Worm (Caenorhabditis elegans) whole organism, young adult: Measurements from ENCODE around the gene snet-1.

ENCODE experiments used
- C17E4.6 ChIP-seq: fragments of 200-800 bp; sonication (Bioruptor generic); IDR thresholded peaks from 2 replicates; pipeline ENCODE4 v1.3.6; 2022; ENCODE audit warnings: missing genetic modification reagents, missing genetic modification characterization, missing compliant biosample characterization
- F22D6.2 ChIP-seq: sonication (generic microtip); optimal IDR thresholded peaks from 2 replicates; lab custom pipeline; 2016; ENCODE audit warnings: mild to moderate bottlenecking, missing genetic modification characterization, missing compliant biosample characterization
- F57C9.4 ChIP-seq: sonication (generic microtip); optimal IDR thresholded peaks from 2 replicates; lab custom pipeline; 2017; ENCODE audit warnings: mild to moderate bottlenecking, missing genetic modification characterization, missing compliant biosample characterization
- K11D2.4 ChIP-seq: fragments of 200-800 bp; sonication (Bioruptor generic); IDR thresholded peaks from 2 replicates; pipeline ENCODE4 v1.3.6; 2022; ENCODE audit warnings: missing genetic modification reagents, missing genetic modification characterization, missing compliant biosample characterization
- K12H6.12 ChIP-seq: fragments of 200-800 bp; sonication (Bioruptor generic); optimal IDR thresholded peaks from 2 replicates; lab custom pipeline; 2018; ENCODE audit warnings: mild to moderate bottlenecking, missing genetic modification characterization, missing compliant biosample characterization
- Y53F4B.3 ChIP-seq: fragments of 200-800 bp; sonication (Bioruptor generic); IDR thresholded peaks from 2 replicates; pipeline ENCODE4 v1.3.6; 2022; ENCODE audit warnings: missing genetic modification reagents, missing genetic modification characterization, missing compliant biosample characterization
- Y53G8AR.9 ChIP-seq: fragments of 200-800 bp; sonication (Bioruptor generic); conservative IDR thresholded peaks from 2 replicates; pipeline ENCODE4 v1.3.6; 2022; ENCODE audit warnings: missing genetic modification reagents, missing genetic modification characterization, missing compliant biosample characterization
- Y56A3A.18 ChIP-seq: fragments of 200-800 bp; sonication (Bioruptor generic); IDR thresholded peaks from 2 replicates; pipeline ENCODE4 v1.3.6; 2022; ENCODE audit warnings: missing genetic modification reagents, missing genetic modification characterization, missing compliant biosample characterization
- Y79H2A.3 ChIP-seq: fragments of 200-800 bp; sonication (Bioruptor generic); conservative IDR thresholded peaks from 2 replicates; pipeline ENCODE4 v1.3.6; 2022; ENCODE audit warnings: missing genetic modification reagents, missing genetic modification characterization, missing compliant biosample characterization
- Y95B8A.8 ChIP-seq: fragments of 200-800 bp; sonication (Bioruptor generic); IDR thresholded peaks from 2 replicates; pipeline ENCODE4 v1.3.6; 2022; ENCODE audit warnings: missing genetic modification reagents, missing genetic modification characterization, missing compliant biosample characterization
- attf-3 ChIP-seq: fragments of 200-800 bp; sonication (Bioruptor generic); conservative IDR thresholded peaks from 2 replicates; pipeline ENCODE4 v1.3.6; 2022; ENCODE audit warnings: missing genetic modification reagents, missing genetic modification characterization, missing compliant biosample characterization
- attf-5 ChIP-seq: fragments of 200-800 bp; sonication (Bioruptor generic); optimal IDR thresholded peaks from 2 replicates; lab custom pipeline; 2018; ENCODE audit warnings: mild to moderate bottlenecking, missing genetic modification characterization, missing compliant biosample characterization
- cebp-1 ChIP-seq, 2 experiments: fragments of 200-800 bp in 1 of 2; sonication (Bioruptor generic) in 1 of 2; sonication (generic microtip) in 1 of 2; IDR thresholded peaks in 1 of 2; optimal IDR thresholded peaks in 1 of 2; 2 replicates each; pipeline versions ENCODE4 v1.3.6 to Lab custom; 2017 to 2022; ENCODE audit warnings: missing compliant biosample characterization in 2 of 2, missing genetic modification characterization in 2 of 2, mild to moderate bottlenecking in 1 of 2, missing genetic modification reagents in 1 of 2, moderate library complexity in 1 of 2
- ceh-100 ChIP-seq: fragments of 200-800 bp; sonication (Bioruptor generic); IDR thresholded peaks from 2 replicates; pipeline ENCODE4 v1.3.6; 2022; ENCODE audit warnings: missing genetic modification reagents, missing genetic modification characterization, missing compliant biosample characterization
- ceh-27 ChIP-seq: fragments of 200-800 bp; sonication (Bioruptor generic); optimal IDR thresholded peaks from 2 replicates; lab custom pipeline; 2018; ENCODE audit warnings: mild to moderate bottlenecking, missing genetic modification characterization, moderate library complexity, missing compliant biosample characterization
- dox-1 ChIP-seq: fragments of 200-800 bp; sonication (Bioruptor generic); IDR thresholded peaks from 2 replicates; pipeline ENCODE4 v1.3.6; 2022; ENCODE audit warnings: missing genetic modification reagents, missing genetic modification characterization, missing compliant biosample characterization
- egrh-3 ChIP-seq: fragments of 200-800 bp; sonication (Bioruptor generic); IDR thresholded peaks from 2 replicates; pipeline ENCODE4 v1.3.6; 2022; ENCODE audit warnings: missing genetic modification reagents, missing genetic modification characterization, missing compliant biosample characterization
- ekl-4 ChIP-seq: fragments of 200-800 bp; sonication (Bioruptor generic); IDR thresholded peaks from 2 replicates; pipeline ENCODE4 v1.3.6; 2022; ENCODE audit warnings: missing genetic modification reagents, missing genetic modification characterization, missing compliant biosample characterization
- ets-4 ChIP-seq: fragments of 200-800 bp; sonication (Bioruptor generic); optimal IDR thresholded peaks from 2 replicates; lab custom pipeline; 2018; ENCODE audit warnings: mild to moderate bottlenecking, missing genetic modification characterization, missing compliant biosample characterization
- fkh-3 ChIP-seq: sonication (generic microtip); optimal IDR thresholded peaks from 2 replicates; lab custom pipeline; 2016; ENCODE audit warnings: mild to moderate bottlenecking, missing genetic modification characterization, missing compliant biosample characterization
- gei-17 ChIP-seq: fragments of 200-800 bp; sonication (Bioruptor generic); optimal IDR thresholded peaks from 2 replicates; lab custom pipeline; 2018; ENCODE audit warnings: mild to moderate bottlenecking, missing genetic modification characterization, missing compliant biosample characterization
- hlh-26 ChIP-seq: fragments of 200-800 bp; sonication (Bioruptor generic); conservative IDR thresholded peaks from 2 replicates; pipeline ENCODE4 v1.3.6; 2022; ENCODE audit warnings: missing genetic modification reagents, missing genetic modification characterization, missing compliant biosample characterization
- hmg-1.2 ChIP-seq: fragments of 200-800 bp; sonication (Bioruptor generic); IDR thresholded peaks from 2 replicates; pipeline ENCODE4 v1.3.6; 2022; ENCODE audit warnings: missing genetic modification reagents, missing genetic modification characterization, missing compliant biosample characterization
- hmg-20 ChIP-seq: fragments of 200-800 bp; sonication (Bioruptor generic); IDR thresholded peaks from 2 replicates; pipeline ENCODE4 v1.3.6; 2022; ENCODE audit warnings: missing genetic modification reagents, missing genetic modification characterization, missing compliant biosample characterization
- hrde-1 ChIP-seq: sonication (generic microtip); optimal IDR thresholded peaks from 2 replicates; lab custom pipeline; 2016; ENCODE audit warnings: missing genetic modification characterization, mild to moderate bottlenecking, missing compliant biosample characterization, moderate library complexity, missing genotype, missing genetic modification reagents, borderline replicate concordance
- hsf-1 ChIP-seq: fragments of 200-800 bp; sonication (Bioruptor generic); IDR thresholded peaks from 2 replicates; pipeline ENCODE4 v1.3.6; 2022; ENCODE audit warnings: missing genetic modification reagents, missing genetic modification characterization, missing compliant biosample characterization
- let-607 ChIP-seq, 2 experiments: fragments of 200-800 bp in 1 of 2; sonication (Bioruptor generic) in 1 of 2; sonication (generic microtip) in 1 of 2; optimal IDR thresholded peaks; 2 replicates each; lab custom pipeline; 2016 to 2018; ENCODE audit warnings: mild to moderate bottlenecking in 2 of 2, missing compliant biosample characterization in 2 of 2, missing genetic modification characterization in 2 of 2, moderate library complexity in 2 of 2, missing genotype in 1 of 2
- lin-26 ChIP-seq: fragments of 200-800 bp; sonication (Bioruptor generic); IDR thresholded peaks from 2 replicates; pipeline ENCODE4 v1.3.6; 2022; ENCODE audit warnings: missing genetic modification reagents, missing genetic modification characterization, missing compliant biosample characterization
- lin-54 ChIP-seq: fragments of 200-800 bp; sonication (Bioruptor generic); optimal IDR thresholded peaks from 2 replicates; lab custom pipeline; 2018; ENCODE audit warnings: mild to moderate bottlenecking, missing genetic modification characterization, missing compliant biosample characterization
- lir-1 ChIP-seq: fragments of 200-800 bp; sonication (Bioruptor generic); conservative IDR thresholded peaks from 2 replicates; pipeline ENCODE4 v1.3.6; 2022; ENCODE audit warnings: missing genetic modification reagents, missing genetic modification characterization, missing compliant biosample characterization
- madf-10 ChIP-seq: sonication (generic microtip); optimal IDR thresholded peaks from 2 replicates; lab custom pipeline; 2016; ENCODE audit warnings: mild to moderate bottlenecking, missing genetic modification characterization, missing compliant biosample characterization
- madf-3 ChIP-seq: fragments of 200-800 bp; sonication (Bioruptor generic); IDR thresholded peaks from 2 replicates; pipeline ENCODE4 v1.3.6; 2022; ENCODE audit warnings: missing genetic modification reagents, missing genetic modification characterization, missing compliant biosample characterization
- mcd-1 ChIP-seq: fragments of 200-800 bp; sonication (Bioruptor generic); IDR thresholded peaks from 2 replicates; pipeline ENCODE4 v1.3.6; 2022; ENCODE audit warnings: missing genetic modification reagents, missing genetic modification characterization, missing compliant biosample characterization
- mel-28 ChIP-seq: sonication (generic microtip); optimal IDR thresholded peaks from 2 replicates; lab custom pipeline; 2016; ENCODE audit warnings: borderline replicate concordance, mild to moderate bottlenecking, missing genetic modification characterization, missing compliant biosample characterization
- nfyb-1 ChIP-seq: fragments of 200-800 bp; sonication (Bioruptor generic); IDR thresholded peaks from 2 replicates; pipeline ENCODE4 v1.3.6; 2022; ENCODE audit warnings: missing genetic modification reagents, missing genetic modification characterization, missing compliant biosample characterization
- pbrm-1 ChIP-seq: fragments of 200-800 bp; sonication (Bioruptor generic); IDR thresholded peaks from 2 replicates; pipeline ENCODE4 v1.3.6; 2022; ENCODE audit warnings: missing genetic modification reagents, missing genetic modification characterization, missing compliant biosample characterization
- snpc-1.1 ChIP-seq: sonication (generic microtip); optimal IDR thresholded peaks from 2 replicates; lab custom pipeline; 2017; ENCODE audit warnings: missing genetic modification characterization, mild to moderate bottlenecking, missing compliant biosample characterization, antibody characterized with exemption, moderate library complexity, missing genotype, missing genetic modification reagents; ENCODE audit not compliant: insufficient read depth
- snpc-3.4 ChIP-seq: sonication (generic microtip); optimal IDR thresholded peaks from 2 replicates; lab custom pipeline; 2017; ENCODE audit warnings: missing genetic modification characterization, mild to moderate bottlenecking, missing compliant biosample characterization, antibody characterized with exemption, moderate library complexity, missing genotype, missing genetic modification reagents
- snpc-4 ChIP-seq, 5 experiments: fragments of 150-350 bp in 1 of 5; sonication (generic microtip) in 4 of 5; optimal IDR thresholded peaks; 2 replicates each; lab custom pipeline; 2014 to 2018; ENCODE audit warnings: missing genetic modification characterization in 5 of 5, missing biosample characterization in 3 of 5, antibody characterized with exemption in 2 of 5, mild to moderate bottlenecking in 2 of 5, missing compliant biosample characterization in 2 of 5, missing genotype in 2 of 5, moderate library complexity in 2 of 5, missing genetic modification reagents in 1 of 5
- tbp1 ChIP-seq: fragments of 200-800 bp; sonication (Bioruptor generic); optimal IDR thresholded peaks from 2 replicates; lab custom pipeline; 2018; ENCODE audit warnings: mild to moderate bottlenecking, missing genetic modification characterization, missing compliant biosample characterization
- unc-62 ChIP-seq: fragments of 150-350 bp; optimal IDR thresholded peaks from 2 replicates; lab custom pipeline; 2014; ENCODE audit warnings: missing biosample characterization, missing genetic modification reagents, missing genetic modification characterization
- zfh-2 ChIP-seq: fragments of 200-800 bp; sonication (Bioruptor generic); conservative IDR thresholded peaks from 2 replicates; pipeline ENCODE4 v1.3.6; 2022; ENCODE audit warnings: missing genetic modification reagents, missing genetic modification characterization, missing compliant biosample characterization
- ztf-26 ChIP-seq: sonication (generic microtip); optimal IDR thresholded peaks from 2 replicates; lab custom pipeline; 2017; ENCODE audit warnings: missing genetic modification characterization, missing compliant biosample characterization
- ztf-3 ChIP-seq: fragments of 200-800 bp; sonication (Bioruptor generic); optimal IDR thresholded peaks from 2 replicates; lab custom pipeline; 2018; ENCODE audit warnings: mild to moderate bottlenecking, missing genetic modification characterization, missing compliant biosample characterization

The snet-1 gene

DNA sequence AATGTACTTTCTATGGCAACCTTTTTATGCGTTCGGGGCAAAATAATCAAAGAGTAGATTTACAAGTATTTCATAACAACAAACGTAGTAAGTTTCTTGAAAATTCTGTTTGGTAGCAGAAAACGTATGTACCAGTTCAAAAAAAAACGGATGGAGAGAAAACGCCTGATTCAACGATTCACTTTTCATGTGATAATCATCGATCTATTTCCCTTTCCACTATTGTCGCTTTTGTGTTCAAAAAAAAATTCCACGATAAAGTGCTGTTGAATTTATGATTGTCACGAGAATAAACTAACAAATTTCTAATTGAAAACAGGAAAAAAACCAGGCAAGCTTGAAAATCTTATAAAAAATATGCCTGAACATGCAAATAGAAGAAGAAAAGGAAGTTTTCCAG lies 27.1 kb upstream of the snet-1 start:
- TF ChIP-seq C17E4.6 (GFP tag; lab: Robert Waterston, UW) (no peak), fkh-3 (no peak), hlh-26 (GFP tag; lab: Robert Waterston, UW) (no peak), lin-26 (GFP tag; lab: Robert Waterston, UW) (0 out of 2 replicates have a peak, but pooled peaks have one; percentile 19), cebp-1 (GFP tag; IDR thresholded peaks at IDR 0.05; lab: Robert Waterston, UW) (no peak), cebp-1 (tag; optimal IDR thresholded peaks at IDR 0.05; lab: Kevin White, UChicago) (peak; percentile 49), attf-3 (GFP tag; lab: Robert Waterston, UW) (no peak)

DNA sequence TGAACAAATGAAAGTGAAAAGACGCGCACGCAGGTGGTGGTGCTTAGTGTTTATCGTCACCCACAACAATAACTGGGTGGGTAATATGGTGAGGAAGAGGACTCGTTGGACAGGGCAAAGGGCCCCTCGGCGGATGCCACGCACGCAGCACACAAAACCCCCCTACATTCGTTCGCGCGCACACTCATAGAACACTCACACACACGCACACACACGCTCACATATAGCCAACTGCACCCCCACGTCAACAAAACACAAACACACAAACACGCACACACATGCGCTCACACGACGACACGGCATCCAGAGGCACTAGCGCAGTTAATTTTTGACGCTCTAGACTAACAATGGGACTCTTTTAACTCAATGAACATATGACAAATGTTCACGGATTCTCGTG lies 25.4 kb upstream of the snet-1 start:
- TF ChIP-seq tbp1 = peak; percentile 40
- TF ChIP-seq cebp-1 (GFP tag; IDR thresholded peaks at IDR 0.05; lab: Robert Waterston, UW) = 0 out of 2 replicates have a peak, but pooled peaks have one; percentile 15
- peak; percentile 64 for TF ChIP-seq cebp-1 (tag; optimal IDR thresholded peaks at IDR 0.05; lab: Kevin White, UChicago)
- no peak for TF ChIP-seq snpc-4 (GFP tag; optimal IDR thresholded peaks at IDR 0.05; lab: Kevin White, UChicago)
- TF ChIP-seq snpc-4 (tag; optimal IDR thresholded peaks at IDR 0.05; lab: Kevin White, UChicago) = no peak
- no peak for TF ChIP-seq mel-28
- no peak for TF ChIP-seq unc-62 (GFP tag; lab: Kevin White, UChicago)
- TF ChIP-seq madf-3 (GFP tag; lab: Robert Waterston, UW) = 0 out of 2 replicates have a peak, but pooled peaks have one; percentile 10
- TF ChIP-seq egrh-3 (GFP tag; lab: Robert Waterston, UW) = peak; percentile 24; the same call in 1 of the 2 replicates
- TF ChIP-seq Y79H2A.3 (GFP tag; lab: Robert Waterston, UW) = no peak
- peak; percentile 59; the same call in 1 of the 2 replicates for TF ChIP-seq hmg-1.2 (GFP tag; lab: Robert Waterston, UW)
- TF ChIP-seq madf-10 (tag; lab: Kevin White, UChicago) = no peak
- no peak for TF ChIP-seq F57C9.4
- no peak for TF ChIP-seq snpc-3.4 (tag; lab: Kevin White, UChicago)
- TF ChIP-seq pbrm-1 (GFP tag; lab: Robert Waterston, UW) = peak; percentile 45; the same call in 1 of the 2 replicates
- TF ChIP-seq ztf-3 (GFP tag; lab: Kevin White, UChicago) = no peak
- no peak for TF ChIP-seq Y53F4B.3
- TF ChIP-seq lir-1 (GFP tag; lab: Robert Waterston, UW) = peak; percentile 92
- TF ChIP-seq ceh-27 (GFP tag; lab: Kevin White, UChicago) = peak; percentile 60
- no peak for TF ChIP-seq Y95B8A.8 (GFP tag; lab: Robert Waterston, UW)
- peak; percentile 49 for TF ChIP-seq attf-5 (GFP tag; lab: Kevin White, UChicago)
- TF ChIP-seq ceh-100 = no peak
- TF ChIP-seq hsf-1 (GFP tag; lab: Robert Waterston, UW) = no peak
- TF ChIP-seq F22D6.2 (tag; lab: Kevin White, UChicago) = no peak
- TF ChIP-seq nfyb-1 (GFP tag; lab: Robert Waterston, UW) = peak; percentile 52
- TF ChIP-seq mcd-1 = peak; percentile 30; the same call in 1 of the 2 replicates
- TF ChIP-seq hmg-20 (GFP tag; lab: Robert Waterston, UW) = no peak
- no peak for TF ChIP-seq hrde-1 (tag; lab: Kevin White, UChicago)
- TF ChIP-seq K12H6.12 = peak; percentile 59
- TF ChIP-seq Y53G8AR.9 (GFP tag; lab: Robert Waterston, UW) = no peak
- TF ChIP-seq ekl-4 = 0 out of 2 replicates have a peak, but pooled peaks have one; percentile 30
- peak; percentile 67; the same call in 1 of the 2 replicates for TF ChIP-seq zfh-2
- TF ChIP-seq K11D2.4 (GFP tag; lab: Robert Waterston, UW) = peak; percentile 63; the same call in 1 of the 2 replicates
- no peak for TF ChIP-seq ets-4
- TF ChIP-seq dox-1 (GFP tag; lab: Robert Waterston, UW) = no peak
- TF ChIP-seq gei-17 (GFP tag; lab: Kevin White, UChicago) = no peak
- no peak for TF ChIP-seq let-607 (tag; optimal IDR thresholded peaks at IDR 0.05; lab: Kevin White, UChicago)
- peak; percentile 8 for TF ChIP-seq ztf-26 (tag; lab: Kevin White, UChicago)
- TF ChIP-seq snpc-1.1 (tag; lab: Kevin White, UChicago) = no peak
- TF ChIP-seq lin-54 (GFP tag; lab: Kevin White, UChicago) = no peak
- peak; percentile 61; the same call in 1 of the 2 replicates for TF ChIP-seq lin-26 (GFP tag; lab: Robert Waterston, UW)
- TF ChIP-seq Y56A3A.18 (GFP tag; lab: Robert Waterston, UW) = no peak
